Fruit fly (Drosophila melanogaster): Measurements from ENCODE around the gene CG17121.

DNA sequence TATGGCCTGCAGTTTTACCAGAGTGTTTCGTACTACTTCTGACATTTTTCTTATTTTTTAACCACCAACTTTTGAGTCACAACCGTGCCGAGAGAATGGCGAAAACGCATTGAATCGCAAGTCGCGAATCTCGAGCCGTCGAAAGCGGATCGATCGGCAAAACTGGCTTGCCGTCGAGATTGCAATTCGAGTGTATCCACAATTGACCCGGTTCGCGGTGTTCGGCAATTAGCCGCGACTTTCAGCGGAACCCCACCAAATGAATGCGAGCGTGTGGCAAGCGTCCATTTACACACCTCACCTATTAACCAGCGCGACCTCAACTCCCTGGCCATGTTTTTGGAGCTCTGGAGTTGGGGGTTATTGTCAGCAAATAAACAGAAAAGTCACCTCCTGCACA, 12.6 kb downstream of the CG17121 start, which contains the start of gene CG13833:
- TF ChIP-seq eg (GFP tag; IDR thresholded peaks at IDR 0.05), result no peak
- no peak for TF ChIP-seq CG8632 (GFP tag; optimal IDR thresholded peaks at IDR 0.05)
- no peak for TF ChIP-seq dac (GFP tag; optimal IDR thresholded peaks at IDR 0.05)
- TF ChIP-seq CG1621 (tag; optimal IDR thresholded peaks at IDR 0.05), result no peak
- no peak for TF ChIP-seq CG8119 (GFP tag; IDR thresholded peaks at IDR 0.05)
- TF ChIP-seq CG15336 (GFP tag; IDR thresholded peaks at IDR 0.05), result no peak

Data from whole organism, prepupa.